Worm (Caenorhabditis elegans) whole organism, L1 larva: ENCODE results near the gene F09G8.7.
A peak's percentile ranks its signal among the peaks of the same experiment; 100 is the strongest.

Source experiments
- C34B4.2 ChIP-seq: sonication (generic microtip); optimal IDR thresholded peaks from 2 replicates; lab custom pipeline; 2017; ENCODE audit warnings: mild to moderate bottlenecking, missing genetic modification characterization, missing compliant biosample characterization
- F16B12.6 ChIP-seq: fragments of 150-350 bp; optimal IDR thresholded peaks from 2 replicates; lab custom pipeline; 2014; ENCODE audit warnings: missing biosample characterization, missing genetic modification characterization
- Y116A8C.19 ChIP-seq: sonication (generic microtip); optimal IDR thresholded peaks from 2 replicates; lab custom pipeline; 2016; ENCODE audit warnings: missing compliant biosample characterization, missing genetic modification characterization, borderline replicate concordance
- aha-1 ChIP-seq: fragments of 150-350 bp; optimal IDR thresholded peaks from 2 replicates; lab custom pipeline; 2014; ENCODE audit warnings: missing biosample characterization, missing genetic modification characterization
- alr-1 ChIP-seq: fragments of 200-800 bp; sonication (Bioruptor generic); optimal IDR thresholded peaks from 2 replicates; lab custom pipeline; 2018; ENCODE audit warnings: borderline replicate concordance, mild to moderate bottlenecking, missing genetic modification characterization, missing compliant biosample characterization
- aly-2 ChIP-seq: fragments of 150-350 bp; optimal IDR thresholded peaks from 2 replicates; lab custom pipeline; 2014; ENCODE audit warnings: missing biosample characterization, missing genetic modification characterization
- ama-1 ChIP-seq: fragments of 150-350 bp; optimal IDR thresholded peaks from 2 replicates; lab custom pipeline; 2014
- ceh-8 ChIP-seq: fragments of 200-800 bp; sonication (Bioruptor generic); optimal IDR thresholded peaks from 2 replicates; lab custom pipeline; 2018; ENCODE audit warnings: mild to moderate bottlenecking, missing genetic modification characterization, moderate library complexity, missing compliant biosample characterization
- ceh-90 ChIP-seq: sonication (generic microtip); optimal IDR thresholded peaks from 2 replicates; lab custom pipeline; 2016; ENCODE audit warnings: missing genetic modification characterization, missing compliant biosample characterization
- ces-1 ChIP-seq: fragments of 150-350 bp; optimal IDR thresholded peaks from 2 replicates; lab custom pipeline; 2014; ENCODE audit warnings: missing biosample characterization, missing genetic modification reagents, missing genetic modification characterization
- dpl-1 ChIP-seq, 3 experiments: fragments of 150-350 bp in 2 of 3; sonication (generic microtip) in 1 of 3; optimal IDR thresholded peaks; 2 replicates each; lab custom pipeline; 2014 to 2017; ENCODE audit warnings: missing biosample characterization in 3 of 3, missing genetic modification characterization in 3 of 3, missing genetic modification reagents in 3 of 3
- dsc-1 ChIP-seq: sonication (generic microtip); optimal IDR thresholded peaks from 2 replicates; lab custom pipeline; 2016; ENCODE audit warnings: mild to moderate bottlenecking, missing genetic modification characterization, missing compliant biosample characterization
- egl-13 ChIP-seq: sonication (generic microtip); optimal IDR thresholded peaks from 2 replicates; lab custom pipeline; 2016; ENCODE audit warnings: missing genotype, missing genetic modification reagents, missing genetic modification characterization, missing compliant biosample characterization
- elt-2 ChIP-seq: sonication (generic microtip); optimal IDR thresholded peaks from 2 replicates; lab custom pipeline; 2016; ENCODE audit warnings: missing genetic modification characterization, mild to moderate bottlenecking, inconsistent platforms, missing compliant biosample characterization, missing genetic modification reagents
- elt-3 ChIP-seq, 6 experiments: fragments of 150-350 bp in 1 of 6; sonication (generic microtip); optimal IDR thresholded peaks; 2 replicates each; lab custom pipeline; 2017 to 2018; ENCODE audit warnings: missing biosample characterization in 6 of 6, missing genetic modification characterization in 6 of 6, inconsistent platforms in 1 of 6
- fkh-10 ChIP-seq: sonication (generic microtip); optimal IDR thresholded peaks from 2 replicates; lab custom pipeline; 2017; ENCODE audit warnings: missing biosample characterization, missing genetic modification reagents, missing genetic modification characterization
- fkh-4 ChIP-seq: sonication (generic microtip); optimal IDR thresholded peaks from 2 replicates; lab custom pipeline; 2016; ENCODE audit warnings: missing compliant biosample characterization, missing genetic modification characterization, borderline replicate concordance
- fkh-8 ChIP-seq: sonication (generic microtip); optimal IDR thresholded peaks from 2 replicates; lab custom pipeline; 2016; ENCODE audit warnings: mild to moderate bottlenecking, missing genetic modification characterization, missing compliant biosample characterization
- grh-1 ChIP-seq: fragments of 200-800 bp; sonication (Bioruptor generic); IDR thresholded peaks from 2 replicates; pipeline ENCODE4 v1.3.6; 2022; ENCODE audit warnings: missing genetic modification reagents, missing genetic modification characterization, missing compliant biosample characterization
- hlh-4 ChIP-seq: sonication (generic microtip); optimal IDR thresholded peaks from 2 replicates; lab custom pipeline; 2016; ENCODE audit warnings: mild to moderate bottlenecking, missing genetic modification characterization, missing compliant biosample characterization
- hpl-2 ChIP-seq: fragments of 150-350 bp; optimal IDR thresholded peaks from 2 replicates; lab custom pipeline; 2014; ENCODE audit warnings: missing biosample characterization, missing genetic modification reagents, missing genetic modification characterization
- irx-1 ChIP-seq: sonication (generic microtip); optimal IDR thresholded peaks from 2 replicates; lab custom pipeline; 2016; ENCODE audit warnings: missing genetic modification characterization, missing compliant biosample characterization
- isw-1 ChIP-seq: fragments of 200-800 bp; sonication (Bioruptor generic); IDR thresholded peaks from 2 replicates; pipeline ENCODE4 v1.3.6; 2022; ENCODE audit warnings: missing genetic modification characterization, missing compliant biosample characterization
- jun-1 ChIP-seq: fragments of 150-350 bp; optimal IDR thresholded peaks from 2 replicates; lab custom pipeline; 2014; ENCODE audit warnings: missing biosample characterization, missing genetic modification reagents, missing genetic modification characterization
- lin-15B ChIP-seq: fragments of 150-350 bp; sonication (generic microtip); optimal IDR thresholded peaks from 3 replicates; lab custom pipeline; 2014; ENCODE audit warnings: missing biosample characterization, missing genetic modification characterization
- lin-35 ChIP-seq, 2 experiments: fragments of 150-350 bp; optimal IDR thresholded peaks; 2 replicates each; lab custom pipeline; 2014; ENCODE audit warnings: missing biosample characterization in 2 of 2, missing genetic modification characterization in 2 of 2, missing genetic modification reagents in 2 of 2
- lir-3 ChIP-seq: sonication (generic microtip); optimal IDR thresholded peaks from 2 replicates; lab custom pipeline; 2016; ENCODE audit warnings: mild to moderate bottlenecking, missing genetic modification characterization, moderate library complexity, missing compliant biosample characterization; ENCODE audit not compliant: poor library complexity
- lsy-2 ChIP-seq, 2 experiments: fragments of 150-350 bp; optimal IDR thresholded peaks; 2 replicates each; lab custom pipeline; 2014; ENCODE audit warnings: missing biosample characterization in 2 of 2, missing genetic modification characterization in 2 of 2
- mdl-1 ChIP-seq, 2 experiments: fragments of 150-350 bp; optimal IDR thresholded peaks; 2 replicates each; lab custom pipeline; 2014 to 2017; ENCODE audit warnings: missing biosample characterization in 2 of 2, missing genetic modification characterization in 2 of 2, inconsistent platforms in 1 of 2
- mef-2 ChIP-seq: fragments of 150-350 bp; optimal IDR thresholded peaks from 2 replicates; lab custom pipeline; 2014; ENCODE audit warnings: missing biosample characterization, missing genetic modification characterization
- mep-1 ChIP-seq: fragments of 150-350 bp; optimal IDR thresholded peaks from 2 replicates; lab custom pipeline; 2014; ENCODE audit warnings: missing biosample characterization, missing genetic modification characterization
- nhr-11 ChIP-seq: fragments of 150-350 bp; optimal IDR thresholded peaks from 2 replicates; lab custom pipeline; 2014; ENCODE audit warnings: missing biosample characterization, missing genetic modification characterization
- nhr-12 ChIP-seq: sonication (generic microtip); optimal IDR thresholded peaks from 2 replicates; lab custom pipeline; 2017; ENCODE audit warnings: missing biosample characterization, missing genetic modification characterization
- nhr-19 ChIP-seq: fragments of 200-800 bp; sonication (Bioruptor generic); conservative IDR thresholded peaks from 2 replicates; pipeline ENCODE4 v1.3.6; 2022; ENCODE audit warnings: missing genetic modification characterization, missing compliant biosample characterization
- nhr-20 ChIP-seq: sonication (generic microtip); optimal IDR thresholded peaks from 2 replicates; lab custom pipeline; 2016; ENCODE audit warnings: mild to moderate bottlenecking, missing genetic modification characterization, missing compliant biosample characterization
- nhr-28 ChIP-seq: fragments of 150-350 bp; optimal IDR thresholded peaks from 2 replicates; lab custom pipeline; 2014; ENCODE audit warnings: missing biosample characterization, missing genetic modification characterization
- nhr-77 ChIP-seq: fragments of 150-350 bp; optimal IDR thresholded peaks from 2 replicates; lab custom pipeline; 2014; ENCODE audit warnings: missing biosample characterization, missing genetic modification characterization
- nhr-84 ChIP-seq: sonication (generic microtip); optimal IDR thresholded peaks from 2 replicates; lab custom pipeline; 2017; ENCODE audit warnings: missing biosample characterization, missing genetic modification characterization
- nhr-85 ChIP-seq: sonication (generic microtip); peaks from one replicate; lab custom pipeline; 2016; ENCODE audit warnings: missing genetic modification characterization, inconsistent platforms, missing compliant biosample characterization
- pqm-1 ChIP-seq: sonication (generic microtip); optimal IDR thresholded peaks from 3 replicates; lab custom pipeline; 2017; ENCODE audit warnings: missing biosample characterization, missing genetic modification characterization
- snpc-4 ChIP-seq: fragments of 150-350 bp; optimal IDR thresholded peaks from 2 replicates; lab custom pipeline; 2014; ENCODE audit warnings: missing biosample characterization, missing genetic modification characterization
- snu-23 ChIP-seq: sonication (generic microtip); optimal IDR thresholded peaks from 2 replicates; lab custom pipeline; 2016; ENCODE audit warnings: missing genetic modification characterization, missing compliant biosample characterization
- sox-4 ChIP-seq: sonication (generic microtip); optimal IDR thresholded peaks from 2 replicates; lab custom pipeline; 2016; ENCODE audit warnings: missing genetic modification characterization, missing compliant biosample characterization
- sptf-1 ChIP-seq: fragments of 150-350 bp; optimal IDR thresholded peaks from 2 replicates; lab custom pipeline; 2014; ENCODE audit warnings: missing biosample characterization, missing genetic modification characterization
- swsn-7 ChIP-seq: sonication (generic microtip); optimal IDR thresholded peaks from 2 replicates; lab custom pipeline; 2016; ENCODE audit warnings: missing genetic modification characterization, missing compliant biosample characterization
- tbx-2 ChIP-seq: sonication (generic microtip); optimal IDR thresholded peaks from 2 replicates; lab custom pipeline; 2016; ENCODE audit warnings: missing genetic modification characterization, missing compliant biosample characterization
- tlp-1 ChIP-seq: fragments of 150-350 bp; optimal IDR thresholded peaks from 2 replicates; lab custom pipeline; 2014; ENCODE audit warnings: missing biosample characterization, missing genetic modification characterization
- unc-98 ChIP-seq: fragments of 200-800 bp; sonication (Bioruptor generic); IDR thresholded peaks from 2 replicates; pipeline ENCODE4 v1.3.6; 2022; ENCODE audit warnings: missing genetic modification characterization, missing compliant biosample characterization
- vab-15 ChIP-seq: sonication (generic microtip); optimal IDR thresholded peaks from 2 replicates; lab custom pipeline; 2017; ENCODE audit warnings: missing genotype, mild to moderate bottlenecking, missing genetic modification characterization, missing compliant biosample characterization
- xbp-1 ChIP-seq: sonication (generic microtip); optimal IDR thresholded peaks from 2 replicates; lab custom pipeline; 2016; ENCODE audit warnings: missing genetic modification characterization, missing compliant biosample characterization
- zag-1 ChIP-seq: fragments of 150-350 bp; optimal IDR thresholded peaks from 2 replicates; lab custom pipeline; 2014; ENCODE audit warnings: missing biosample characterization, missing genetic modification characterization
- zip-4 ChIP-seq: fragments of 200-800 bp; sonication (Bioruptor generic); optimal IDR thresholded peaks from 2 replicates; lab custom pipeline; 2018; ENCODE audit warnings: mild to moderate bottlenecking, missing genetic modification characterization, moderate library complexity, missing compliant biosample characterization
- ztf-11 ChIP-seq, 2 experiments: sonication (generic microtip); optimal IDR thresholded peaks; 2 replicates each; lab custom pipeline; 2016 to 2017; ENCODE audit warnings: missing genetic modification characterization in 2 of 2, missing biosample characterization in 1 of 2, missing compliant biosample characterization in 1 of 2

Gene F09G8.7

ce11 chrIII:8291268-8292032 is 23.3 kb upstream of the F09G8.7 start:
- TF ChIP-seq tbx-2 = no peak
- TF ChIP-seq hlh-4 (tag; lab: Kevin White, UChicago) = no peak
- TF ChIP-seq dpl-1 (GFP tag; optimal IDR thresholded peaks at IDR 0.05; lab: Kevin White, UChicago) = no peak
- no peak for TF ChIP-seq nhr-77
- TF ChIP-seq sox-4 = no peak
- TF ChIP-seq alr-1 (tag; lab: Kevin White, UChicago) = no peak
- TF ChIP-seq elt-2 (tag; lab: Kevin White, UChicago) = peak; percentile 85
- TF ChIP-seq pqm-1 = peak; percentile 83
- no peak for TF ChIP-seq fkh-8 (tag; lab: Kevin White, UChicago)
- no peak for TF ChIP-seq isw-1
- no peak for TF ChIP-seq aha-1 (tag; lab: Kevin White, UChicago)
- no peak for TF ChIP-seq ceh-90 (tag; lab: Kevin White, UChicago)
- no peak for TF ChIP-seq snpc-4
- TF ChIP-seq egl-13 (tag; lab: Kevin White, UChicago) = no peak
- no peak for TF ChIP-seq Y116A8C.19 (tag; lab: Kevin White, UChicago)
- TF ChIP-seq C34B4.2 = no peak
- no peak for TF ChIP-seq fkh-4
- TF ChIP-seq lsy-2 (tag; optimal IDR thresholded peaks at IDR 0.05; lab: Kevin White, UChicago) = peak in 1 of 2 experiments; percentile 7
- no peak for TF ChIP-seq snu-23 (GFP tag; lab: Kevin White, UChicago)
- no peak for TF ChIP-seq zag-1
- TF ChIP-seq xbp-1 (tag; lab: Kevin White, UChicago) = no peak
- no peak for TF ChIP-seq nhr-19
- peak in 1 of 6 experiments; percentile 33 for TF ChIP-seq elt-3 (tag; optimal IDR thresholded peaks at IDR 0.05; lab: Kevin White, UChicago)
- TF ChIP-seq mdl-1 (tag; optimal IDR thresholded peaks at IDR 0.05; lab: Kevin White, UChicago) = no peak
- no peak for TF ChIP-seq ztf-11 (tag; optimal IDR thresholded peaks at IDR 0.05; lab: Kevin White, UChicago)
- TF ChIP-seq ama-1 (lab: Kevin White, UChicago) = no peak
- peak; percentile 23 for TF ChIP-seq mep-1
- no peak for TF ChIP-seq zip-4
- no peak for TF ChIP-seq ces-1
- no peak for TF ChIP-seq swsn-7 (tag; lab: Kevin White, UChicago)
- TF ChIP-seq nhr-28 (tag; lab: Kevin White, UChicago) = no peak
- TF ChIP-seq lir-3 (tag; lab: Kevin White, UChicago) = no peak
- TF ChIP-seq lin-35 (GFP tag; optimal IDR thresholded peaks at IDR 0.05; lab: Kevin White, UChicago) = peak in 1 of 2 experiments; percentile 29
- no peak for TF ChIP-seq nhr-20 (tag; lab: Kevin White, UChicago)
- TF ChIP-seq nhr-12 = no peak
- no peak for TF ChIP-seq aly-2
- TF ChIP-seq unc-98 (GFP tag; lab: Robert Waterston, UW) = no peak
- TF ChIP-seq fkh-10 (GFP tag; lab: Kevin White, UChicago) = no peak
- TF ChIP-seq F16B12.6 (tag; lab: Kevin White, UChicago) = no peak
- TF ChIP-seq dsc-1 (tag; lab: Kevin White, UChicago) = no peak
- no peak for TF ChIP-seq ceh-8 (GFP tag; lab: Kevin White, UChicago)
- TF ChIP-seq sptf-1 (tag; lab: Kevin White, UChicago) = no peak
- TF ChIP-seq nhr-11 (tag; lab: Kevin White, UChicago) = no peak
- no peak for TF ChIP-seq irx-1 (tag; lab: Kevin White, UChicago)
- TF ChIP-seq nhr-85 = no peak
- peak; percentile 65 for TF ChIP-seq tlp-1 (tag; lab: Kevin White, UChicago)
- TF ChIP-seq jun-1 (tag; lab: Kevin White, UChicago) = peak; percentile 23
- no peak for TF ChIP-seq vab-15 (tag; lab: Kevin White, UChicago)
- TF ChIP-seq nhr-84 (tag; lab: Kevin White, UChicago) = no peak
- TF ChIP-seq lin-15B (tag; lab: Kevin White, UChicago) = no peak
- TF ChIP-seq hpl-2 (GFP tag; lab: Kevin White, UChicago) = no peak
- TF ChIP-seq mef-2 = no peak
- no peak for TF ChIP-seq grh-1
